Worm (Caenorhabditis elegans) whole organism, dauer: Measurements from ENCODE around the gene T28H10.1.

Source experiments
- unc-62 ChIP-seq: sonication (generic microtip); optimal IDR thresholded peaks from 2 replicates; lab custom pipeline; 2017; ENCODE audit warnings: missing biosample characterization, missing genetic modification reagents, missing genetic modification characterization

T28H10.1 gene

ce11 chrV:12532369-12532768 lies 28.8 kb downstream of the T28H10.1 start:
- TF ChIP-seq unc-62 (GFP tag; lab: Kevin White, UChicago), result no peak

- TF ChIP-seq unc-62 (GFP tag; lab: Kevin White, UChicago), result peak; percentile 25
These were observed 30.1 kb downstream of the T28H10.1 start for ce11 chrV:12533635-12534150.

- no peak for TF ChIP-seq unc-62 (GFP tag; lab: Kevin White, UChicago)
These were observed 31.3 kb downstream of the T28H10.1 start for ce11 chrV:12534941-12535340.

- TF ChIP-seq unc-62 (GFP tag; lab: Kevin White, UChicago), result no peak
These were observed 32.9 kb downstream of the T28H10.1 start for ce11 chrV:12536409-12537038.

ce11 chrV:12537505-12537904 lies 33.9 kb downstream of the T28H10.1 start:
- TF ChIP-seq unc-62 (GFP tag; lab: Kevin White, UChicago), result no peak

- TF ChIP-seq unc-62 (GFP tag; lab: Kevin White, UChicago), result no peak
These were observed 35.6 kb downstream of the T28H10.1 start for ce11 chrV:12538984-12539852.

ce11 chrV:12540018-12540417 lies 36.4 kb downstream of the T28H10.1 start:
- no peak for TF ChIP-seq unc-62 (GFP tag; lab: Kevin White, UChicago)

- TF ChIP-seq unc-62 (GFP tag; lab: Kevin White, UChicago), result no peak
These were observed 37.1 kb downstream of the T28H10.1 start, which contains the start of gene F45D3.2 for ce11 chrV:12540739-12541138. Gene F45D3.2 (plus strand): TSS chrV:12541039.

ce11 chrV:12541207-12541606 lies 37.6 kb downstream of the T28H10.1 start:
- TF ChIP-seq unc-62 (GFP tag; lab: Kevin White, UChicago), result no peak

- no peak for TF ChIP-seq unc-62 (GFP tag; lab: Kevin White, UChicago)
These were observed 39.2 kb downstream of the T28H10.1 start for ce11 chrV:12542683-12543319.

ce11 chrV:12548830-12549229 lies 45.2 kb downstream of the T28H10.1 start:
- TF ChIP-seq unc-62 (GFP tag; lab: Kevin White, UChicago), result no peak

- TF ChIP-seq unc-62 (GFP tag; lab: Kevin White, UChicago), result no peak
These were observed 46.0 kb downstream of the T28H10.1 start for ce11 chrV:12549604-12550003.

- TF ChIP-seq unc-62 (GFP tag; lab: Kevin White, UChicago), result no peak
These were observed 46.5 kb downstream of the T28H10.1 start, which contains the start of gene F45D3.3 for ce11 chrV:12550036-12550626. Gene F45D3.3 (minus strand): TSS chrV:12550385.

ce11 chrV:12550755-12551154 lies 47.2 kb downstream of the T28H10.1 start:
- TF ChIP-seq unc-62 (GFP tag; lab: Kevin White, UChicago), result no peak
